Fruit fly (Drosophila melanogaster) whole organism, embryonic: ENCODE results near the gene CG15742.

ENCODE experiments used
- BEAF-32 ChIP-seq: fragments of 200-800 bp; sonication (Bioruptor generic); optimal IDR thresholded peaks from 3 replicates; lab custom pipeline; 2017; ENCODE audit warnings: missing biosample characterization, missing genetic modification characterization, mild to moderate bottlenecking, moderate library complexity, missing genetic modification reagents
- CG10147 ChIP-seq: fragments of 200-800 bp; sonication (Bioruptor generic); optimal IDR thresholded peaks from 2 replicates; lab custom pipeline; 2019; ENCODE audit warnings: missing biosample characterization, mild to moderate bottlenecking, missing genetic modification characterization, moderate library complexity
- CG10959 ChIP-seq: fragments of 200-800 bp; sonication (Bioruptor generic); IDR thresholded peaks from 2 replicates; pipeline ENCODE4 v1.3.6; 2022; ENCODE audit warnings: missing biosample characterization, missing genetic modification characterization
- CG10979 ChIP-seq: fragments of 200-800 bp; sonication (Bioruptor generic); optimal IDR thresholded peaks from 2 replicates; lab custom pipeline; 2018; ENCODE audit warnings: missing biosample characterization, mild to moderate bottlenecking, missing genetic modification characterization, moderate library complexity
- CG11723 ChIP-seq: fragments of 200-800 bp; sonication (Bioruptor generic); optimal IDR thresholded peaks from 2 replicates; lab custom pipeline; 2017; ENCODE audit warnings: missing biosample characterization, mild to moderate bottlenecking, missing genetic modification characterization
- CG13287 ChIP-seq: fragments of 200-800 bp; sonication (Bioruptor generic); IDR thresholded peaks from 2 replicates; pipeline ENCODE4 v1.3.6; 2022; ENCODE audit warnings: missing biosample characterization, missing genetic modification characterization; ENCODE audit not compliant: partially characterized antibody
- CG13424 ChIP-seq: fragments of 200-800 bp; sonication (Bioruptor generic); optimal IDR thresholded peaks from 2 replicates; lab custom pipeline; 2019; ENCODE audit warnings: missing biosample characterization, mild to moderate bottlenecking, missing genetic modification characterization, moderate library complexity
- CG14050 ChIP-seq: fragments of 200-800 bp; sonication (Bioruptor generic); IDR thresholded peaks from 3 replicates; pipeline ENCODE4 v1.3.6; 2022; ENCODE audit warnings: missing biosample characterization, missing genetic modification characterization
- CG17186 ChIP-seq: fragments of 200-800 bp; sonication (Bioruptor generic); optimal IDR thresholded peaks from 3 replicates; lab custom pipeline; 2017; ENCODE audit warnings: missing biosample characterization, missing genetic modification reagents, missing genetic modification characterization
- CG17359 ChIP-seq: fragments of 200-800 bp; sonication (Bioruptor generic); optimal IDR thresholded peaks from 3 replicates; lab custom pipeline; 2018; ENCODE audit warnings: missing biosample characterization, mild to moderate bottlenecking, missing genetic modification characterization, moderate library complexity
- CG2129 ChIP-seq: fragments of 200-800 bp; sonication (Bioruptor generic); IDR thresholded peaks from 2 replicates; pipeline ENCODE4 v1.3.6; 2022; ENCODE audit warnings: missing biosample characterization, missing genetic modification characterization; ENCODE audit not compliant: partially characterized antibody
- CG30403 ChIP-seq: fragments of 200-800 bp; sonication (Bioruptor generic); optimal IDR thresholded peaks from 3 replicates; lab custom pipeline; 2016; ENCODE audit warnings: missing biosample characterization, missing genetic modification characterization
- CG4707 ChIP-seq: fragments of 200-800 bp; sonication (Bioruptor generic); optimal IDR thresholded peaks from 2 replicates; lab custom pipeline; 2018; ENCODE audit warnings: missing biosample characterization, mild to moderate bottlenecking, missing genetic modification characterization, moderate library complexity
- CG6813 ChIP-seq: fragments of 200-800 bp; sonication (Bioruptor generic); optimal IDR thresholded peaks from 2 replicates; lab custom pipeline; 2017; ENCODE audit warnings: missing biosample characterization, missing genetic modification characterization, mild to moderate bottlenecking, moderate library complexity, missing genetic modification reagents
- CG7556 ChIP-seq: fragments of 200-800 bp; sonication (Bioruptor generic); optimal IDR thresholded peaks from 2 replicates; lab custom pipeline; 2017; ENCODE audit warnings: missing biosample characterization, mild to moderate bottlenecking, missing genetic modification characterization
- CG7839 ChIP-seq: fragments of 200-800 bp; sonication (Bioruptor generic); optimal IDR thresholded peaks from 3 replicates; lab custom pipeline; 2018; ENCODE audit warnings: missing biosample characterization, mild to moderate bottlenecking, missing genetic modification characterization, moderate library complexity
- CG9437 ChIP-seq: fragments of 200-800 bp; sonication (Bioruptor generic); optimal IDR thresholded peaks from 2 replicates; lab custom pipeline; 2018; ENCODE audit warnings: missing biosample characterization, mild to moderate bottlenecking, missing genetic modification characterization
- CG9932 ChIP-seq: fragments of 200-800 bp; sonication (Bioruptor generic); IDR thresholded peaks from 2 replicates; pipeline ENCODE4 v1.3.6; 2022; ENCODE audit warnings: missing biosample characterization, missing genetic modification characterization
- Dref ChIP-seq: fragments of 200-800 bp; sonication (Bioruptor generic); IDR thresholded peaks from 2 replicates; pipeline ENCODE4 v1.3.6; 2022; ENCODE audit warnings: missing biosample characterization, missing genetic modification characterization
- Fer3 ChIP-seq: fragments of 200-800 bp; sonication (Bioruptor generic); optimal IDR thresholded peaks from 2 replicates; lab custom pipeline; 2018; ENCODE audit warnings: missing biosample characterization, mild to moderate bottlenecking, missing genetic modification characterization, moderate library complexity
- MTF-1 ChIP-seq: fragments of 200-800 bp; sonication (Bioruptor generic); optimal IDR thresholded peaks from 2 replicates; lab custom pipeline; 2018; ENCODE audit warnings: missing biosample characterization, mild to moderate bottlenecking, missing genetic modification characterization, borderline replicate concordance
- Max ChIP-seq: fragments of 200-800 bp; sonication (Bioruptor generic); optimal IDR thresholded peaks from 2 replicates; lab custom pipeline; 2016; ENCODE audit warnings: missing biosample characterization, mild to moderate bottlenecking, missing genetic modification characterization
- Mes4 ChIP-seq: fragments of 200-800 bp; sonication (Bioruptor generic); optimal IDR thresholded peaks from 2 replicates; lab custom pipeline; 2016; ENCODE audit warnings: missing biosample characterization, missing genetic modification characterization
- NFAT ChIP-seq: fragments of 200-800 bp; sonication (Bioruptor generic); IDR thresholded peaks from 2 replicates; pipeline ENCODE4 v1.3.6; 2022; ENCODE audit warnings: missing biosample characterization, missing genetic modification characterization
- Xrp1 ChIP-seq: fragments of 200-800 bp; sonication (Bioruptor generic); IDR thresholded peaks from 2 replicates; pipeline ENCODE4 v1.3.6; 2022; ENCODE audit warnings: missing biosample characterization, missing genetic modification characterization
- YL-1 ChIP-seq: fragments of 200-800 bp; sonication (Bioruptor generic); optimal IDR thresholded peaks from 3 replicates; lab custom pipeline; 2017; ENCODE audit warnings: missing biosample characterization, mild to moderate bottlenecking, missing genetic modification characterization
- ab ChIP-seq: fragments of 200-800 bp; sonication (Bioruptor generic); optimal IDR thresholded peaks from 2 replicates; lab custom pipeline; 2016; ENCODE audit warnings: missing biosample characterization, missing genetic modification characterization
- abd-A ChIP-seq: fragments of 200-800 bp; sonication (Bioruptor generic); optimal IDR thresholded peaks from 3 replicates; lab custom pipeline; 2019; ENCODE audit warnings: missing biosample characterization, mild to moderate bottlenecking, missing genetic modification characterization, moderate library complexity
- ara ChIP-seq: fragments of 200-800 bp; sonication (Bioruptor generic); IDR thresholded peaks from 2 replicates; pipeline ENCODE4 v1.3.6; 2022; ENCODE audit warnings: missing biosample characterization, missing genetic modification characterization
- bsh ChIP-seq, 2 experiments: fragments of 200-800 bp; sonication (Bioruptor generic); optimal IDR thresholded peaks; 2 replicates each; lab custom pipeline; 2017 to 2018; ENCODE audit warnings: mild to moderate bottlenecking in 2 of 2, missing biosample characterization in 2 of 2, missing genetic modification characterization in 2 of 2, moderate library complexity in 1 of 2
- dm ChIP-seq: fragments of 200-800 bp; sonication (Bioruptor generic); optimal IDR thresholded peaks from 3 replicates; lab custom pipeline; 2016; ENCODE audit warnings: missing biosample characterization, missing genetic modification characterization
- gsb ChIP-seq: fragments of 200-800 bp; sonication (Bioruptor generic); IDR thresholded peaks from 2 replicates; pipeline ENCODE4 v1.3.6; 2022; ENCODE audit warnings: missing biosample characterization, missing genetic modification characterization
- gt ChIP-seq: fragments of 200-800 bp; sonication (Bioruptor generic); IDR thresholded peaks from 2 replicates; pipeline ENCODE4 v1.3.6; 2022; ENCODE audit warnings: missing biosample characterization, missing genetic modification characterization
- ken ChIP-seq: fragments of 200-800 bp; sonication (Bioruptor generic); IDR thresholded peaks from 3 replicates; pipeline ENCODE4 v1.3.6; 2022; ENCODE audit warnings: missing biosample characterization, missing genetic modification characterization
- klu ChIP-seq: fragments of 200-800 bp; sonication (Bioruptor generic); IDR thresholded peaks from 2 replicates; pipeline ENCODE4 v1.3.6; 2022; ENCODE audit warnings: missing biosample characterization, missing genetic modification characterization
- lov ChIP-seq, 2 experiments: fragments of 200-800 bp in 1 of 2; fragments of >200 bp in 1 of 2; sonication (Bioruptor generic) in 1 of 2; IDR thresholded peaks in 1 of 2; optimal IDR thresholded peaks in 1 of 2; 2 replicates in 1 of 2; 3 replicates in 1 of 2; pipeline versions ENCODE4 v1.3.6 to Lab custom; 2017 to 2022; ENCODE audit warnings: missing biosample characterization in 1 of 2, missing genetic modification characterization in 1 of 2
- mirr ChIP-seq: fragments of 200-800 bp; sonication (Bioruptor generic); optimal IDR thresholded peaks from 3 replicates; lab custom pipeline; 2018; ENCODE audit warnings: missing biosample characterization, mild to moderate bottlenecking, missing genetic modification characterization
- nmo ChIP-seq: fragments of 200-800 bp; sonication (Bioruptor generic); optimal IDR thresholded peaks from 2 replicates; lab custom pipeline; 2018; ENCODE audit warnings: missing biosample characterization, mild to moderate bottlenecking, missing genetic modification characterization, moderate library complexity
- oc ChIP-seq: fragments of 200-800 bp; sonication (Bioruptor generic); optimal IDR thresholded peaks from 2 replicates; lab custom pipeline; 2018; ENCODE audit warnings: missing biosample characterization, mild to moderate bottlenecking, missing genetic modification characterization, moderate library complexity
- odd ChIP-seq: fragments of 200-800 bp; sonication (Bioruptor generic); optimal IDR thresholded peaks from 2 replicates; lab custom pipeline; 2017; ENCODE audit warnings: missing biosample characterization, mild to moderate bottlenecking, missing genetic modification characterization
- pan ChIP-seq, 4 experiments: fragments of >200 bp in 3 of 4; fragments of 200-800 bp in 1 of 4; sonication (Bioruptor generic) in 1 of 4; optimal IDR thresholded peaks in 3 of 4; IDR thresholded peaks in 1 of 4; 2 replicates each; pipeline versions ENCODE4 v1.3.6 to Lab custom; 2017 to 2022; ENCODE audit warnings: missing biosample characterization in 2 of 4, missing genetic modification characterization in 2 of 4, mixed read lengths in 1 of 4
- sisA ChIP-seq: fragments of 200-800 bp; sonication (Bioruptor generic); IDR thresholded peaks from 2 replicates; pipeline ENCODE4 v1.3.6; 2022; ENCODE audit warnings: missing biosample characterization, missing genetic modification characterization
- sna ChIP-seq: fragments of 200-800 bp; sonication (Bioruptor generic); IDR thresholded peaks from 2 replicates; pipeline ENCODE4 v1.3.6; 2022; ENCODE audit warnings: missing biosample characterization, missing genetic modification characterization; ENCODE audit not compliant: partially characterized antibody
- usp ChIP-seq: fragments of >200 bp; optimal IDR thresholded peaks from 2 replicates; lab custom pipeline; 2017; ENCODE audit warnings: missing biosample characterization, missing genetic modification characterization
- vvl ChIP-seq: fragments of 200-800 bp; sonication (Bioruptor generic); IDR thresholded peaks from 2 replicates; pipeline ENCODE4 v1.3.6; 2022; ENCODE audit warnings: missing biosample characterization, missing genetic modification characterization
- zen ChIP-seq: fragments of 200-800 bp; sonication (Bioruptor generic); optimal IDR thresholded peaks from 3 replicates; lab custom pipeline; 2018; ENCODE audit warnings: missing biosample characterization, mild to moderate bottlenecking, missing genetic modification characterization, moderate library complexity

CG15742 gene

DNA sequence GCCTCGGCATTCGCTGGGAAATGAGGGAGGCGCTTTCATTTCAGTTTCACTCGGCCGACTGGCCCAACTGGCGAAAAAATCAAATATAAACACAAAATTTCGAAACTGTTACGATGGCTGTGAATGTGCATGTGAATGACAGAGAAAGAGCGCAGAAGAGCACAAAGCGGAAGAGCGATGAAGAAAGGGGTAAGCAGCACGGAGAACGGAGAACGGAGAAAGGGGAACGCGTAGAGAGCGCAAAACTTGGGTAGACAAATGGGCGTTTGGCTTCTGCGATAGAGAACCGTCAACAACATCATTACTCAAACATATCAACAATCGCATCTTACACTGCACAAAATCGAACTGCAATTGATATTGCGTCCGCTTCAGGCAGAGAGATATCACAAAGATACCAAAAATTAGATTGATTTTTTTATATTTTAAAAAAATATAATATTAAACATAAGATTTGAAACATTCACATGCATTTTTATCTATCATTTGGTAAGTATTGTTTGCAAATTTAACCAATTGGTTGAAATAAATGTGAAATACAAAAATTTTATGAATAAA lies 14.5 kb upstream of the CG15742 start (continued):
- no peak for TF ChIP-seq CG13287 (GFP tag; lab: Robert Waterston, UW)
- peak; percentile 15 for TF ChIP-seq CG13424 (tag; lab: Kevin White, UChicago)
- TF ChIP-seq nmo (GFP tag; lab: Kevin White, UChicago), result peak; percentile 32
- 0 out of 2 replicates have a peak, but pooled peaks have one; percentile 13 for TF ChIP-seq NFAT (GFP tag; lab: Robert Waterston, UW)
- no peak for TF ChIP-seq CG14050 (GFP tag; lab: Robert Waterston, UW)
- peak in 1 of 2 experiments; percentile 37 for TF ChIP-seq bsh (GFP tag; optimal IDR thresholded peaks at IDR 0.05; lab: Kevin White, UChicago)
- peak; percentile 17; the same call in 1 of the 2 replicates for TF ChIP-seq vvl (GFP tag; lab: Robert Waterston, UW)

DNA sequence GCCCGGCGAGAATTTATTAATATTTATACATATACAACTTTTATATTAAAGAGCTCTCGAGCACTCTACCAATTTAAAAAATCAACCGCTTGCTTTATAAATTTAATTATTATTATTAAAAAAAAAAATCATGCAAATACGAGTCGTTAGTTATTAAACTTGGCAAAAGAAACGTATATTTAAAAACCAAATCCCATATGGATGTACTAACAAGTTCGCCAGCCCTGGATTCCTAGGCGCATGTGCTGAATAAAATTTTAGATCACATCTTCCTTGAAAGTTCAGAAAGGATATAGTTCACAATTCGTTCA lies 417 bp upstream of the CG15742 start, which contains the start of gene comt:
comt (plus strand) TSS at position 265 of the 311 bp plus-strand sequence.
- TF ChIP-seq YL-1 (GFP tag; lab: Kevin White, UChicago) (no peak), ken (GFP tag; lab: Robert Waterston, UW) (peak; percentile 30; the same call in 1 of the 3 replicates), CG10147 (GFP tag; lab: Kevin White, UChicago) (peak; percentile 75), Mes4 (GFP tag; lab: Kevin White, UChicago) (no peak), gsb (no peak), CG10959 (GFP tag; lab: Robert Waterston, UW) (no peak), Max (GFP tag; lab: Kevin White, UChicago) (peak; percentile 24), CG30403 (GFP tag; lab: Kevin White, UChicago) (peak; percentile 63), CG7839 (no peak), CG17186 (no peak), zen (peak; percentile 57), CG9932 (GFP tag; lab: Robert Waterston, UW) (peak; percentile 41; the same call in 1 of the 2 replicates), usp (GFP tag; lab: Kevin White, UChicago) (no peak), ara (GFP tag; lab: Robert Waterston, UW) (peak; percentile 63; the same call in 1 of the 2 replicates), abd-A (tag; lab: Kevin White, UChicago) (no peak), sna (no peak), Xrp1 (GFP tag; lab: Robert Waterston, UW) (peak; percentile 63; the same call in 1 of the 2 replicates), Dref (GFP tag; lab: Robert Waterston, UW) (no peak), BEAF-32 (no peak), CG17359 (peak; percentile 67), CG13424 (tag; lab: Kevin White, UChicago) (peak; percentile 78), odd (GFP tag; lab: Kevin White, UChicago) (no peak), CG2129 (GFP tag; lab: Robert Waterston, UW) (no peak), mirr (no peak), pan (optimal IDR thresholded peaks at IDR 0.05; lab: Kevin White, UChicago) (no peak), pan (GFP tag; optimal IDR thresholded peaks at IDR 0.05 in 1 of 2, IDR thresholded peaks at IDR 0.05 in 1 of 2) (peak in 1 of 2 experiments; percentile 63), CG10979 (peak; percentile 66), lov (optimal IDR thresholded peaks at IDR 0.05; lab: Kevin White, UChicago) (no peak), lov (GFP tag; IDR thresholded peaks at IDR 0.05; lab: Robert Waterston, UW) (no peak), CG11723 (GFP tag; lab: Kevin White, UChicago) (no peak), CG9437 (GFP tag; lab: Kevin White, UChicago) (peak; percentile 47), sisA (GFP tag; lab: Robert Waterston, UW) (no peak), CG7556 (peak; percentile 66), klu (GFP tag; lab: Robert Waterston, UW) (no peak), gt (GFP tag; lab: Robert Waterston, UW) (no peak), CG6813 (GFP tag; lab: Kevin White, UChicago) (peak; percentile 68), ab (GFP tag; lab: Kevin White, UChicago) (no peak), MTF-1 (GFP tag; lab: Kevin White, UChicago) (peak; percentile 22), oc (peak; percentile 50), Fer3 (tag; lab: Kevin White, UChicago) (peak; percentile 55), CG4707 (GFP tag; lab: Kevin White, UChicago) (no peak), dm (GFP tag; lab: Kevin White, UChicago) (no peak)
